Worm (Caenorhabditis elegans) whole organism, L1 larva: ENCODE data around the gene R01E6.7.

Experiments used
- C04F5.9 ChIP-seq: sonication (generic microtip); optimal IDR thresholded peaks from 2 replicates; lab custom pipeline; 2016; ENCODE audit warnings: missing genetic modification characterization, missing compliant biosample characterization
- C16A3.4 ChIP-seq: fragments of 150-350 bp; optimal IDR thresholded peaks from 2 replicates; lab custom pipeline; 2014; ENCODE audit warnings: missing biosample characterization, missing genetic modification characterization
- blmp-1 ChIP-seq: fragments of 150-350 bp; optimal IDR thresholded peaks from 2 replicates; lab custom pipeline; 2014; ENCODE audit warnings: missing biosample characterization, missing genetic modification characterization
- ceh-63 ChIP-seq: fragments of 200-800 bp; sonication (Bioruptor generic); optimal IDR thresholded peaks from 2 replicates; lab custom pipeline; 2018; ENCODE audit warnings: mild to moderate bottlenecking, missing genetic modification characterization, missing compliant biosample characterization
- ceh-8 ChIP-seq: fragments of 200-800 bp; sonication (Bioruptor generic); optimal IDR thresholded peaks from 2 replicates; lab custom pipeline; 2018; ENCODE audit warnings: mild to moderate bottlenecking, missing genetic modification characterization, moderate library complexity, missing compliant biosample characterization
- ceh-82 ChIP-seq, 3 experiments: fragments of 150-350 bp in 1 of 3; sonication (generic microtip) in 2 of 3; optimal IDR thresholded peaks; 2 replicates each; lab custom pipeline; 2014 to 2017; ENCODE audit warnings: missing biosample characterization in 3 of 3, missing genetic modification characterization in 3 of 3
- ceh-90 ChIP-seq: sonication (generic microtip); optimal IDR thresholded peaks from 2 replicates; lab custom pipeline; 2016; ENCODE audit warnings: missing genetic modification characterization, missing compliant biosample characterization
- ces-1 ChIP-seq: fragments of 150-350 bp; optimal IDR thresholded peaks from 2 replicates; lab custom pipeline; 2014; ENCODE audit warnings: missing biosample characterization, missing genetic modification reagents, missing genetic modification characterization
- efl-1 ChIP-seq, 4 experiments: fragments of 150-350 bp; optimal IDR thresholded peaks in 3 of 4; peaks in 1 of 4; 1 replicate in 1 of 4; 2 replicates in 3 of 4; lab custom pipeline; 2014; ENCODE audit warnings: missing biosample characterization in 2 of 4, missing genetic modification characterization in 2 of 4, missing genetic modification reagents in 2 of 4
- efl-3 ChIP-seq: fragments of 200-800 bp; sonication (Bioruptor generic); optimal IDR thresholded peaks from 2 replicates; lab custom pipeline; 2018; ENCODE audit warnings: mild to moderate bottlenecking, missing genetic modification characterization, missing compliant biosample characterization
- egl-27 ChIP-seq, 2 experiments: fragments of 150-350 bp in 1 of 2; sonication (generic microtip); optimal IDR thresholded peaks; 3 replicates each; lab custom pipeline; 2017 to 2018; ENCODE audit warnings: missing biosample characterization in 2 of 2, missing genetic modification characterization in 2 of 2, missing genetic modification reagents in 2 of 2
- ets-5 ChIP-seq: fragments of 200-800 bp; sonication (Bioruptor generic); IDR thresholded peaks from 2 replicates; pipeline ENCODE4 v1.3.6; 2022; ENCODE audit warnings: missing genetic modification characterization, missing compliant biosample characterization
- fkh-10 ChIP-seq: sonication (generic microtip); optimal IDR thresholded peaks from 2 replicates; lab custom pipeline; 2017; ENCODE audit warnings: missing biosample characterization, missing genetic modification reagents, missing genetic modification characterization
- fkh-8 ChIP-seq: sonication (generic microtip); optimal IDR thresholded peaks from 2 replicates; lab custom pipeline; 2016; ENCODE audit warnings: mild to moderate bottlenecking, missing genetic modification characterization, missing compliant biosample characterization
- fos-1 ChIP-seq: fragments of 150-350 bp; optimal IDR thresholded peaks from 2 replicates; lab custom pipeline; 2014; ENCODE audit warnings: missing biosample characterization, missing genetic modification characterization
- grh-1 ChIP-seq: fragments of 200-800 bp; sonication (Bioruptor generic); IDR thresholded peaks from 2 replicates; pipeline ENCODE4 v1.3.6; 2022; ENCODE audit warnings: missing genetic modification reagents, missing genetic modification characterization, missing compliant biosample characterization
- hlh-17 ChIP-seq: fragments of 200-800 bp; sonication (Bioruptor generic); optimal IDR thresholded peaks from 2 replicates; lab custom pipeline; 2018; ENCODE audit warnings: missing genetic modification characterization, mild to moderate bottlenecking, missing compliant biosample characterization, moderate library complexity, borderline replicate concordance
- hlh-4 ChIP-seq: sonication (generic microtip); optimal IDR thresholded peaks from 2 replicates; lab custom pipeline; 2016; ENCODE audit warnings: mild to moderate bottlenecking, missing genetic modification characterization, missing compliant biosample characterization
- hpl-2 ChIP-seq: fragments of 150-350 bp; optimal IDR thresholded peaks from 2 replicates; lab custom pipeline; 2014; ENCODE audit warnings: missing biosample characterization, missing genetic modification reagents, missing genetic modification characterization
- irx-1 ChIP-seq: sonication (generic microtip); optimal IDR thresholded peaks from 2 replicates; lab custom pipeline; 2016; ENCODE audit warnings: missing genetic modification characterization, missing compliant biosample characterization
- isw-1 ChIP-seq: fragments of 200-800 bp; sonication (Bioruptor generic); IDR thresholded peaks from 2 replicates; pipeline ENCODE4 v1.3.6; 2022; ENCODE audit warnings: missing genetic modification characterization, missing compliant biosample characterization
- lin-13 ChIP-seq: fragments of 150-350 bp; optimal IDR thresholded peaks from 2 replicates; lab custom pipeline; 2014; ENCODE audit warnings: missing biosample characterization, missing genetic modification reagents, missing genetic modification characterization
- lin-14 ChIP-seq: fragments of 200-800 bp; sonication (Bioruptor generic); optimal IDR thresholded peaks from 2 replicates; lab custom pipeline; 2018; ENCODE audit warnings: mild to moderate bottlenecking, missing genetic modification characterization, moderate library complexity, missing compliant biosample characterization
- lin-15B ChIP-seq: fragments of 150-350 bp; sonication (generic microtip); optimal IDR thresholded peaks from 3 replicates; lab custom pipeline; 2014; ENCODE audit warnings: missing biosample characterization, missing genetic modification characterization
- lsy-2 ChIP-seq, 2 experiments: fragments of 150-350 bp; optimal IDR thresholded peaks; 2 replicates each; lab custom pipeline; 2014; ENCODE audit warnings: missing biosample characterization in 2 of 2, missing genetic modification characterization in 2 of 2
- mab-9 ChIP-seq: fragments of 200-800 bp; sonication (Bioruptor generic); IDR thresholded peaks from 2 replicates; pipeline ENCODE4 v1.3.6; 2022; ENCODE audit warnings: missing genetic modification reagents, missing genetic modification characterization, missing compliant biosample characterization
- mdl-1 ChIP-seq, 2 experiments: fragments of 150-350 bp; optimal IDR thresholded peaks; 2 replicates each; lab custom pipeline; 2014 to 2017; ENCODE audit warnings: missing biosample characterization in 2 of 2, missing genetic modification characterization in 2 of 2, inconsistent platforms in 1 of 2
- mef-2 ChIP-seq: fragments of 150-350 bp; optimal IDR thresholded peaks from 2 replicates; lab custom pipeline; 2014; ENCODE audit warnings: missing biosample characterization, missing genetic modification characterization
- nhr-11 ChIP-seq: fragments of 150-350 bp; optimal IDR thresholded peaks from 2 replicates; lab custom pipeline; 2014; ENCODE audit warnings: missing biosample characterization, missing genetic modification characterization
- nhr-237 ChIP-seq: fragments of 150-350 bp; optimal IDR thresholded peaks from 2 replicates; lab custom pipeline; 2014; ENCODE audit warnings: missing biosample characterization, missing genetic modification characterization
- nhr-28 ChIP-seq: fragments of 150-350 bp; optimal IDR thresholded peaks from 2 replicates; lab custom pipeline; 2014; ENCODE audit warnings: missing biosample characterization, missing genetic modification characterization
- nhr-47 ChIP-seq: sonication (generic microtip); optimal IDR thresholded peaks from 2 replicates; lab custom pipeline; 2016; ENCODE audit warnings: mild to moderate bottlenecking, missing genetic modification characterization, moderate library complexity, missing compliant biosample characterization
- nhr-77 ChIP-seq: fragments of 150-350 bp; optimal IDR thresholded peaks from 2 replicates; lab custom pipeline; 2014; ENCODE audit warnings: missing biosample characterization, missing genetic modification characterization
- nhr-90 ChIP-seq: sonication (generic microtip); optimal IDR thresholded peaks from 2 replicates; lab custom pipeline; 2016; ENCODE audit warnings: mild to moderate bottlenecking, missing genetic modification characterization, missing compliant biosample characterization; ENCODE audit not compliant: poor library complexity
- pqm-1 ChIP-seq: sonication (generic microtip); optimal IDR thresholded peaks from 3 replicates; lab custom pipeline; 2017; ENCODE audit warnings: missing biosample characterization, missing genetic modification characterization
- skn-1 ChIP-seq: fragments of 150-350 bp; optimal IDR thresholded peaks from 2 replicates; lab custom pipeline; 2014; ENCODE audit warnings: missing biosample characterization, missing genetic modification characterization
- snu-23 ChIP-seq: sonication (generic microtip); optimal IDR thresholded peaks from 2 replicates; lab custom pipeline; 2016; ENCODE audit warnings: missing genetic modification characterization, missing compliant biosample characterization
- swsn-7 ChIP-seq: sonication (generic microtip); optimal IDR thresholded peaks from 2 replicates; lab custom pipeline; 2016; ENCODE audit warnings: missing genetic modification characterization, missing compliant biosample characterization
- unc-130 ChIP-seq: fragments of 150-350 bp; optimal IDR thresholded peaks from 2 replicates; lab custom pipeline; 2017; ENCODE audit warnings: missing biosample characterization, missing genetic modification characterization, inconsistent platforms
- unc-30 ChIP-seq: sonication (generic microtip); optimal IDR thresholded peaks from 2 replicates; lab custom pipeline; 2017; ENCODE audit warnings: missing biosample characterization, missing genetic modification characterization
- unc-62 ChIP-seq: fragments of 150-350 bp; optimal IDR thresholded peaks from 2 replicates; lab custom pipeline; 2014; ENCODE audit warnings: missing biosample characterization, missing genetic modification reagents, missing genetic modification characterization
- unc-98 ChIP-seq: fragments of 200-800 bp; sonication (Bioruptor generic); IDR thresholded peaks from 2 replicates; pipeline ENCODE4 v1.3.6; 2022; ENCODE audit warnings: missing genetic modification characterization, missing compliant biosample characterization
- xbp-1 ChIP-seq: sonication (generic microtip); optimal IDR thresholded peaks from 2 replicates; lab custom pipeline; 2016; ENCODE audit warnings: missing genetic modification characterization, missing compliant biosample characterization
- zag-1 ChIP-seq: fragments of 150-350 bp; optimal IDR thresholded peaks from 2 replicates; lab custom pipeline; 2014; ENCODE audit warnings: missing biosample characterization, missing genetic modification characterization
- zip-4 ChIP-seq: fragments of 200-800 bp; sonication (Bioruptor generic); optimal IDR thresholded peaks from 2 replicates; lab custom pipeline; 2018; ENCODE audit warnings: mild to moderate bottlenecking, missing genetic modification characterization, moderate library complexity, missing compliant biosample characterization
- ztf-11 ChIP-seq, 2 experiments: sonication (generic microtip); optimal IDR thresholded peaks; 2 replicates each; lab custom pipeline; 2016 to 2017; ENCODE audit warnings: missing genetic modification characterization in 2 of 2, missing biosample characterization in 1 of 2, missing compliant biosample characterization in 1 of 2

The R01E6.7 gene

DNA sequence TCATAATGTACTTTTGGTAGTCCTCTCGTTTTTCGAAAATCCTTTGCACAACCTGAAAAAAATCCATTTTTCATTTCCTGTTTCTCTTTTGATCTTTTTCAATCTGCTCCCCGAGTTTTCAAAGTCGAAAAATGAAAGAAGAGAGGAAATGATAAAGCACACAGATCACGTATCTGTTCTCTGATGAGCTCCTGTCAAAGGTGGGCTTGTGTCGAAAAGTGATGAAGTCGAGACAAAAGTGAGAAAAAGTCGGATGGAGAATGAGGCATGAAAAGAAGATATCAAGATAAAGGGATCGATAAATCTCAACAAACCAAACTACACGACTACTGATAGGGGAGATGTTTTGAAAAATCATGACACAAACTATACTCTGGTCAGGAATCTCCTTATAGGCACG is 14.7 kb downstream of the R01E6.7 start (continued):
- TF ChIP-seq xbp-1 (tag; lab: Kevin White, UChicago) (no peak), ztf-11 (tag; optimal IDR thresholded peaks at IDR 0.05; lab: Kevin White, UChicago) (no peak), hlh-4 (tag; lab: Kevin White, UChicago) (no peak), efl-1 (optimal IDR thresholded peaks at IDR 0.05; lab: Kevin White, UChicago) (no peak), efl-1 (GFP tag; optimal IDR thresholded peaks at IDR 0.05 in 1 of 2; lab: Kevin White, UChicago) (no peak), swsn-7 (tag; lab: Kevin White, UChicago) (no peak), fkh-8 (no peak), ceh-63 (GFP tag; lab: Kevin White, UChicago) (no peak), unc-98 (no peak), egl-27 (tag; optimal IDR thresholded peaks at IDR 0.05; lab: Kevin White, UChicago) (no peak), efl-3 (GFP tag; lab: Kevin White, UChicago) (no peak), ceh-82 (tag; optimal IDR thresholded peaks at IDR 0.05; lab: Kevin White, UChicago) (no peak), lin-13 (GFP tag; lab: Kevin White, UChicago) (no peak), skn-1 (tag; lab: Kevin White, UChicago) (no peak), snu-23 (GFP tag; lab: Kevin White, UChicago) (peak; percentile 21), mdl-1 (tag; optimal IDR thresholded peaks at IDR 0.05; lab: Kevin White, UChicago) (no peak), zip-4 (GFP tag; lab: Kevin White, UChicago) (no peak), nhr-11 (tag; lab: Kevin White, UChicago) (no peak)
- TF ChIP-seq, all 84 proteins: peak for 7

DNA sequence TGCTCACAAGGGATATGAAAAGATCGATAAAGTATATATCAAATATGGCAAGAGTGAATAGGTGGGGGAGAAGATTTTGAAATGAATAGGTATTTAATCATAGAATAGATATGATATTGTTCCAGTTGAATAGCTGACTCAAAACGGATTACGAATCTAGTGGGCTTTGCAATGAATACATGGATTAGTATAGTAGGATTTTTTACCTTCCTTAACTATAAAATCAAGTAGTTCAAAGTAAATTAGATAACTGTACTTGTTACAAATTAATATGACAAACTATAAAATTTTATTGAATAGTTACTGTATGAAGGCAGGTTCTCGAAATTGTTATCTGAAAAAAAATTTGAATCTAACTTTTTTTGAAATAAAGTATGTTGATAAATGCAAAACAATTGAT is 18.9 kb downstream of the R01E6.7 start, which contains the start of gene odr-1:
odr-1 (minus strand) TSS at position 101 of the 400 bp plus-strand sequence.
- TF ChIP-seq ets-5 (GFP tag; lab: Robert Waterston, UW): no peak
- TF ChIP-seq efl-1 (optimal IDR thresholded peaks at IDR 0.05; lab: Kevin White, UChicago): no peak
- peak in 1 of 2 experiments; percentile 56 for TF ChIP-seq efl-1 (GFP tag; optimal IDR thresholded peaks at IDR 0.05 in 1 of 2; lab: Kevin White, UChicago)

DNA sequence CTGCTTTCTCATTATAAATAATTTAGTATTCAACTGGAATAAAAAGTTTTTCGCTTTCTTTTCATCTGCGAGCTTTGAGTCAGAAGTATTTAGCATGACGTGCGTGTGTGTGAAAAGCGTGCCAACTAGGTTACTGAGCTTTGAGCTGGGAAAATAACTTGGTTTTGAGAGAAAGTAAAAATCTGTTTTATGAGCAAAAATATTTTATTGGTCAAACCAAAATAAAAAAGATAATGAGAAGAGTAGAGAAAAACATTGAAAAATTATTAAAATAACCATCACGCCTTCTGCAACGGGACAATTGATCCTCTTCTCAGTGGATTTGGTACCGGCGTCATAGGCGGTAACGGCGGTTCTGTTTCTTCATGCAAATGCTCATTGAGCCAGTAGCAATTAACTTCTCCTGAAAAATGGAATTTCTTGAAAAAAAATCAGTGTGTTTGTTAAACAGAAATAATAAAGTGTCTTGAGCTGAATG is 25.2 kb downstream of the R01E6.7 start:
- TF ChIP-seq nhr-77 (tag; lab: Kevin White, UChicago) (no peak), nhr-90 (tag; lab: Kevin White, UChicago) (peak; percentile 22), snu-23 (GFP tag; lab: Kevin White, UChicago) (no peak), lin-15B (tag; lab: Kevin White, UChicago) (no peak), ceh-8 (GFP tag; lab: Kevin White, UChicago) (no peak), unc-130 (tag; lab: Kevin White, UChicago) (no peak), lin-13 (GFP tag; lab: Kevin White, UChicago) (no peak), mdl-1 (tag; optimal IDR thresholded peaks at IDR 0.05; lab: Kevin White, UChicago) (no peak), zip-4 (GFP tag; lab: Kevin White, UChicago) (no peak), zag-1 (tag; lab: Kevin White, UChicago) (no peak), lsy-2 (tag; optimal IDR thresholded peaks at IDR 0.05; lab: Kevin White, UChicago) (peak in 1 of 2 experiments; percentile 50), unc-62 (GFP tag; lab: Kevin White, UChicago) (no peak), irx-1 (tag; lab: Kevin White, UChicago) (no peak), swsn-7 (tag; lab: Kevin White, UChicago) (no peak), grh-1 (no peak), isw-1 (no peak), nhr-47 (tag; lab: Kevin White, UChicago) (peak; percentile 42), mab-9 (GFP tag; lab: Robert Waterston, UW) (no peak), ces-1 (GFP tag; lab: Kevin White, UChicago) (no peak), unc-30 (no peak), hpl-2 (no peak), fkh-10 (GFP tag; lab: Kevin White, UChicago) (no peak), pqm-1 (tag; lab: Kevin White, UChicago) (no peak), fos-1 (tag; lab: Kevin White, UChicago) (no peak), C16A3.4 (tag; lab: Kevin White, UChicago) (peak; percentile 33), egl-27 (tag; optimal IDR thresholded peaks at IDR 0.05; lab: Kevin White, UChicago) (no peak), ceh-82 (tag; optimal IDR thresholded peaks at IDR 0.05; lab: Kevin White, UChicago) (no peak), nhr-237 (tag; lab: Kevin White, UChicago) (no peak), C04F5.9 (tag; lab: Kevin White, UChicago) (no peak), hlh-4 (tag; lab: Kevin White, UChicago) (no peak), mef-2 (tag; lab: Kevin White, UChicago) (no peak), ceh-90 (tag; lab: Kevin White, UChicago) (no peak), nhr-28 (tag; lab: Kevin White, UChicago) (no peak), blmp-1 (peak; percentile 26), ets-5 (GFP tag; lab: Robert Waterston, UW) (no peak), efl-1 (optimal IDR thresholded peaks at IDR 0.05; lab: Kevin White, UChicago) (no peak), efl-1 (GFP tag; optimal IDR thresholded peaks at IDR 0.05 in 1 of 2; lab: Kevin White, UChicago) (peak in 1 of 2 experiments; percentile 73), lin-14 (GFP tag; lab: Kevin White, UChicago) (peak; percentile 39), hlh-17 (GFP tag; lab: Kevin White, UChicago) (no peak)
